Fruit fly (Drosophila melanogaster) Kc167 (cell line): Measurements from ENCODE around the gene Fbp1.

Experiments used
- Myc ChIP-seq: fragments of >200 bp; optimal IDR thresholded peaks from 2 replicates; lab custom pipeline; 2017; ENCODE audit warnings: missing external identifiers
- Sin3A ChIP-seq: fragments of >200 bp; optimal IDR thresholded peaks from 2 replicates; lab custom pipeline; 2018; ENCODE audit warnings: missing external identifiers
- h ChIP-seq: fragments of >200 bp; optimal IDR thresholded peaks from 3 replicates; lab custom pipeline; 2018; ENCODE audit warnings: missing external identifiers
- insv ChIP-seq: fragments of >200 bp; optimal IDR thresholded peaks from 3 replicates; lab custom pipeline; 2018; ENCODE audit warnings: missing external identifiers
- ttk ChIP-seq: sonication (Bioruptor generic); optimal IDR thresholded peaks from 2 replicates; lab custom pipeline; 2017; ENCODE audit warnings: missing external identifiers

dm6 chr3L:14146386-14146785 is 48.5 kb upstream of the Fbp1 start:
- no peak for TF ChIP-seq h
- no peak for TF ChIP-seq insv
- TF ChIP-seq Myc (lab: Kevin White, UChicago): no peak
- no peak for TF ChIP-seq ttk (lab: Kevin White, UChicago)
- no peak for TF ChIP-seq Sin3A (lab: Kevin White, UChicago)
